Worm (Caenorhabditis elegans): ENCODE results near the gene F10D7.10.

DNA sequence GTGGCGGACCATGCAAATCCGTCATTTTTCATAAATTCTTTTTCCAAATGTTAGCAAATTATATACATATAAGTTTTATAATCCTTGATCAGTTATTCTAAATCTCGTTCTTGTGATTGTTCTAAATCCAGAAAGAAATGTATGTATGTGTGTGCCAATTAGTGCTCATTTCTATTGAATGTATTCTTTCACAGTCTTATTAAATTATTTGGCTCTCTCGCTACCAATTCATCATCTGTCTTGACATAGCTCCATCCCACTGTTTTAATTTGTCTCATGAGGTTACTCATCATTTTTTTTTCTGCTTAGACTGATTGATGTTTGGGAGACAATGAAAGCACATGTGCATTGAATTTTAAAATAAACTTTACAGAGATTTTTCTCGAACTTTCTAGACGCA lies 24.1 kb downstream of the F10D7.10 start:
- no peak for TF ChIP-seq nhr-12 (tag; optimal IDR thresholded peaks at IDR 0.05)
- TF ChIP-seq pqm-1 (tag; optimal IDR thresholded peaks at IDR 0.05) = no peak
- TF ChIP-seq nhr-25 (tag; optimal IDR thresholded peaks at IDR 0.05) = no peak
- no peak for TF ChIP-seq jun-1 (tag; optimal IDR thresholded peaks at IDR 0.05)
- no peak for TF ChIP-seq elt-3 (tag; optimal IDR thresholded peaks at IDR 0.05)
- no peak for TF ChIP-seq elt-1 (tag; optimal IDR thresholded peaks at IDR 0.05)
- no peak for TF ChIP-seq nhr-77 (tag; optimal IDR thresholded peaks at IDR 0.05)
- TF ChIP-seq unc-62 (GFP tag; optimal IDR thresholded peaks at IDR 0.05) = no peak
- no peak for TF ChIP-seq daf-12 (tag; optimal IDR thresholded peaks at IDR 0.05)
- TF ChIP-seq aly-2 (tag; optimal IDR thresholded peaks at IDR 0.05) = no peak
- TF ChIP-seq pha-4 (tag; optimal IDR thresholded peaks at IDR 0.05) = no peak
- TF ChIP-seq R02D3.7 (tag; optimal IDR thresholded peaks at IDR 0.05) = no peak

All from whole organism, L3 larva.